Worm (Caenorhabditis elegans) whole organism, L4 larva: ENCODE data around the gene pqbp-1.1.

Experiments used
- D1046.2 ChIP-seq: fragments of 200-800 bp; sonication (Bioruptor generic); IDR thresholded peaks from 2 replicates; pipeline ENCODE4 v1.3.6; 2022; ENCODE audit warnings: missing genetic modification characterization, missing compliant biosample characterization
- F10B5.3 ChIP-seq: sonication (generic microtip); optimal IDR thresholded peaks from 2 replicates; lab custom pipeline; 2016; ENCODE audit warnings: mild to moderate bottlenecking, missing genetic modification characterization, missing compliant biosample characterization
- F37D6.2 ChIP-seq: sonication (generic microtip); optimal IDR thresholded peaks from 2 replicates; lab custom pipeline; 2016; ENCODE audit warnings: mild to moderate bottlenecking, missing genetic modification characterization, missing compliant biosample characterization
- F44E2.7 ChIP-seq: fragments of 200-800 bp; sonication (Bioruptor generic); IDR thresholded peaks from 2 replicates; pipeline ENCODE4 v2.1.2; 2022; ENCODE audit warnings: missing genetic modification characterization, missing compliant biosample characterization
- R02D3.7 ChIP-seq: fragments of 150-350 bp; sonication (generic microtip); optimal IDR thresholded peaks from 3 replicates; lab custom pipeline; 2014; ENCODE audit warnings: missing biosample characterization, missing genetic modification characterization
- Y105C5A.15 ChIP-seq: fragments of 200-800 bp; sonication (Bioruptor generic); IDR thresholded peaks from 2 replicates; pipeline ENCODE4 v1.3.6; 2022; ENCODE audit warnings: missing genetic modification characterization, missing compliant biosample characterization
- ZK337.2 ChIP-seq: fragments of 200-800 bp; sonication (Bioruptor generic); IDR thresholded peaks from 2 replicates; pipeline ENCODE4 v1.3.6; 2022; ENCODE audit warnings: missing genetic modification reagents, missing genetic modification characterization, missing compliant biosample characterization
- arid-1 ChIP-seq: fragments of 200-800 bp; sonication (Bioruptor generic); conservative IDR thresholded peaks from 2 replicates; pipeline ENCODE4 v1.3.6; 2022; ENCODE audit warnings: missing genetic modification reagents, missing genetic modification characterization, missing compliant biosample characterization
- attf-4 ChIP-seq: sonication (generic microtip); optimal IDR thresholded peaks from 3 replicates; lab custom pipeline; 2017; ENCODE audit warnings: missing biosample characterization, missing genetic modification characterization
- ceh-32 ChIP-seq: sonication (generic microtip); optimal IDR thresholded peaks from 2 replicates; lab custom pipeline; 2016; ENCODE audit warnings: mild to moderate bottlenecking, missing genetic modification characterization, missing compliant biosample characterization; ENCODE audit not compliant: poor library complexity
- ceh-62 ChIP-seq: sonication (generic microtip); optimal IDR thresholded peaks from 2 replicates; lab custom pipeline; 2017; ENCODE audit warnings: missing biosample characterization, missing genetic modification characterization
- ceh-82 ChIP-seq: sonication (generic microtip); optimal IDR thresholded peaks from 2 replicates; lab custom pipeline; 2017; ENCODE audit warnings: missing biosample characterization, missing genetic modification characterization
- daf-19 ChIP-seq: fragments of 200-800 bp; sonication (Bioruptor generic); conservative IDR thresholded peaks from 2 replicates; pipeline ENCODE4 v1.3.6; 2022; ENCODE audit warnings: missing genetic modification characterization, missing compliant biosample characterization
- dmd-6 ChIP-seq: fragments of 200-800 bp; sonication (Bioruptor generic); IDR thresholded peaks from 2 replicates; pipeline ENCODE4 v1.3.6; 2022; ENCODE audit warnings: missing genetic modification reagents, missing genetic modification characterization, missing compliant biosample characterization
- dpl-1 ChIP-seq: fragments of 150-350 bp; optimal IDR thresholded peaks from 2 replicates; lab custom pipeline; 2014; ENCODE audit warnings: missing biosample characterization, missing genetic modification reagents, missing genetic modification characterization
- dve-1 ChIP-seq: sonication (generic microtip); optimal IDR thresholded peaks from 2 replicates; lab custom pipeline; 2017; ENCODE audit warnings: antibody characterized with exemption, mild to moderate bottlenecking, missing genetic modification characterization, missing compliant biosample characterization; ENCODE audit not compliant: insufficient read depth
- egl-43 ChIP-seq: fragments of 200-800 bp; sonication (Bioruptor generic); IDR thresholded peaks from 2 replicates; pipeline ENCODE4 v1.3.6; 2022; ENCODE audit warnings: missing genetic modification reagents, missing genetic modification characterization, missing compliant biosample characterization
- fkh-10 ChIP-seq: fragments of 150-350 bp; optimal IDR thresholded peaks from 2 replicates; lab custom pipeline; 2014; ENCODE audit warnings: missing biosample characterization, missing genetic modification reagents, missing genetic modification characterization
- hlh-30 ChIP-seq: sonication (generic microtip); optimal IDR thresholded peaks from 2 replicates; lab custom pipeline; 2017; ENCODE audit warnings: antibody characterized with exemption, mild to moderate bottlenecking, missing genetic modification characterization, missing compliant biosample characterization; ENCODE audit not compliant: insufficient read depth
- hmg-1.1 ChIP-seq: fragments of 200-800 bp; sonication (Bioruptor generic); IDR thresholded peaks from 2 replicates; pipeline ENCODE4 v1.3.6; 2022; ENCODE audit warnings: missing genetic modification reagents, missing genetic modification characterization, missing compliant biosample characterization
- lim-7 ChIP-seq: fragments of 200-800 bp; sonication (Bioruptor generic); IDR thresholded peaks from 2 replicates; pipeline ENCODE4 v1.3.6; 2022; ENCODE audit warnings: missing genetic modification characterization, missing compliant biosample characterization
- lin-29 ChIP-seq: fragments of 200-800 bp; sonication (Bioruptor generic); IDR thresholded peaks from 2 replicates; pipeline ENCODE4 v1.3.6; 2022; ENCODE audit warnings: missing genetic modification reagents, missing genetic modification characterization, missing compliant biosample characterization
- lin-38 ChIP-seq: fragments of 200-800 bp; sonication (Bioruptor generic); IDR thresholded peaks from 2 replicates; pipeline ENCODE4 v1.3.6; 2022; ENCODE audit warnings: missing genetic modification reagents, missing genetic modification characterization, missing compliant biosample characterization
- lir-3 ChIP-seq: sonication (generic microtip); optimal IDR thresholded peaks from 2 replicates; lab custom pipeline; 2016; ENCODE audit warnings: mild to moderate bottlenecking, missing genetic modification characterization, missing compliant biosample characterization
- madf-9 ChIP-seq: fragments of 200-800 bp; sonication (Bioruptor generic); conservative IDR thresholded peaks from 2 replicates; pipeline ENCODE4 v1.3.6; 2022; ENCODE audit warnings: missing genetic modification reagents, missing genetic modification characterization, missing compliant biosample characterization
- mdl-1 ChIP-seq, 2 experiments: fragments of 150-350 bp in 1 of 2; sonication (generic microtip) in 1 of 2; optimal IDR thresholded peaks; 2 replicates each; lab custom pipeline; 2014 to 2017; ENCODE audit warnings: missing biosample characterization in 2 of 2, missing genetic modification characterization in 2 of 2
- mep-1 ChIP-seq: fragments of 150-350 bp; sonication (generic microtip); optimal IDR thresholded peaks from 3 replicates; lab custom pipeline; 2014; ENCODE audit warnings: missing biosample characterization, missing genetic modification characterization
- mes-2 ChIP-seq: sonication (generic microtip); optimal IDR thresholded peaks from 2 replicates; lab custom pipeline; 2016; ENCODE audit warnings: missing genotype, mild to moderate bottlenecking, missing genetic modification characterization, missing compliant biosample characterization; ENCODE audit not compliant: poor library complexity, severe bottlenecking
- mxl-2 ChIP-seq: fragments of 200-800 bp; sonication (Bioruptor generic); conservative IDR thresholded peaks from 2 replicates; pipeline ENCODE4 v1.3.6; 2022; ENCODE audit warnings: missing genetic modification reagents, missing genetic modification characterization, missing compliant biosample characterization
- mxl-3 ChIP-seq: fragments of 200-800 bp; sonication (Bioruptor generic); optimal IDR thresholded peaks from 2 replicates; lab custom pipeline; 2018; ENCODE audit warnings: mild to moderate bottlenecking, missing genetic modification characterization, missing compliant biosample characterization
- nhr-10 ChIP-seq: fragments of 150-350 bp; optimal IDR thresholded peaks from 2 replicates; lab custom pipeline; 2014; ENCODE audit warnings: missing biosample characterization, missing genetic modification characterization
- nhr-102 ChIP-seq: sonication (generic microtip); optimal IDR thresholded peaks from 2 replicates; lab custom pipeline; 2016; ENCODE audit warnings: mild to moderate bottlenecking, missing genetic modification characterization, moderate library complexity, missing compliant biosample characterization
- nhr-11 ChIP-seq: fragments of 150-350 bp; optimal IDR thresholded peaks from 2 replicates; lab custom pipeline; 2014; ENCODE audit warnings: missing biosample characterization, missing genetic modification characterization
- nhr-25 ChIP-seq: sonication (generic microtip); optimal IDR thresholded peaks from 2 replicates; lab custom pipeline; 2017; ENCODE audit warnings: missing genetic modification characterization, mild to moderate bottlenecking, missing compliant biosample characterization, antibody characterized with exemption, moderate library complexity, borderline replicate concordance; ENCODE audit not compliant: insufficient read depth
- nhr-28 ChIP-seq: fragments of 150-350 bp; optimal IDR thresholded peaks from 2 replicates; lab custom pipeline; 2014; ENCODE audit warnings: missing biosample characterization, missing genetic modification characterization
- nhr-41 ChIP-seq: fragments of 200-800 bp; sonication (Bioruptor generic); IDR thresholded peaks from 2 replicates; pipeline ENCODE4 v1.3.6; 2022; ENCODE audit warnings: missing genetic modification reagents, missing genetic modification characterization, missing compliant biosample characterization
- nhr-48 ChIP-seq: sonication (generic microtip); optimal IDR thresholded peaks from 2 replicates; lab custom pipeline; 2016; ENCODE audit warnings: mild to moderate bottlenecking, missing genetic modification characterization, missing compliant biosample characterization
- pha-4 ChIP-seq, 2 experiments: fragments of 150-350 bp in 1 of 2; fragments of 200-800 bp in 1 of 2; sonication (Bioruptor generic) in 1 of 2; IDR thresholded peaks in 1 of 2; optimal IDR thresholded peaks in 1 of 2; 2 replicates each; pipeline versions ENCODE4 v1.3.6 to Lab custom; 2014 to 2022; ENCODE audit warnings: missing genetic modification characterization in 2 of 2, missing genetic modification reagents in 2 of 2, missing biosample characterization in 1 of 2, missing compliant biosample characterization in 1 of 2
- pqm-1 ChIP-seq: sonication (generic microtip); optimal IDR thresholded peaks from 2 replicates; lab custom pipeline; 2017; ENCODE audit warnings: missing biosample characterization, missing genetic modification characterization
- sdz-12 ChIP-seq: fragments of 200-800 bp; sonication (Bioruptor generic); optimal IDR thresholded peaks from 2 replicates; lab custom pipeline; 2018; ENCODE audit warnings: mild to moderate bottlenecking, missing genetic modification characterization, missing compliant biosample characterization
- set-16 ChIP-seq: fragments of 200-800 bp; sonication (Bioruptor generic); IDR thresholded peaks from 2 replicates; pipeline ENCODE4 v1.3.6; 2022; ENCODE audit warnings: missing genetic modification reagents, missing genetic modification characterization, missing compliant biosample characterization
- snpc-4 ChIP-seq: fragments of 150-350 bp; optimal IDR thresholded peaks from 2 replicates; lab custom pipeline; 2014; ENCODE audit warnings: missing biosample characterization, missing genetic modification characterization
- spr-1 ChIP-seq: sonication (generic microtip); optimal IDR thresholded peaks from 2 replicates; lab custom pipeline; 2016; ENCODE audit warnings: mild to moderate bottlenecking, missing genetic modification characterization, missing compliant biosample characterization
- tag-97 ChIP-seq: fragments of 200-800 bp; sonication (Bioruptor generic); IDR thresholded peaks from 2 replicates; pipeline ENCODE4 v1.3.6; 2022; ENCODE audit warnings: missing genetic modification characterization, missing compliant biosample characterization
- tra-1 ChIP-seq: fragments of 200-800 bp; sonication (Bioruptor generic); IDR thresholded peaks from 2 replicates; pipeline ENCODE4 v1.3.6; 2022; ENCODE audit warnings: missing genetic modification reagents, missing genetic modification characterization, missing compliant biosample characterization
- vab-7 ChIP-seq: fragments of 200-800 bp; sonication (Bioruptor generic); IDR thresholded peaks from 2 replicates; pipeline ENCODE4 v1.3.6; 2022; ENCODE audit warnings: missing genetic modification reagents, missing genetic modification characterization, missing compliant biosample characterization
- zag-1 ChIP-seq: fragments of 150-350 bp; optimal IDR thresholded peaks from 2 replicates; lab custom pipeline; 2014; ENCODE audit warnings: missing biosample characterization, missing genetic modification characterization
- zfp-2 ChIP-seq: sonication (generic microtip); optimal IDR thresholded peaks from 2 replicates; lab custom pipeline; 2016; ENCODE audit warnings: mild to moderate bottlenecking, missing genetic modification characterization, missing compliant biosample characterization
- zip-11 ChIP-seq: fragments of 200-800 bp; sonication (Bioruptor generic); IDR thresholded peaks from 2 replicates; pipeline ENCODE4 v1.3.6; 2022; ENCODE audit warnings: missing genetic modification characterization, missing compliant biosample characterization
- zip-2 ChIP-seq: fragments of 150-350 bp; optimal IDR thresholded peaks from 2 replicates; lab custom pipeline; 2014; ENCODE audit warnings: missing biosample characterization, missing genetic modification characterization
- ztf-7 ChIP-seq: fragments of 150-350 bp; optimal IDR thresholded peaks from 2 replicates; lab custom pipeline; 2014; ENCODE audit warnings: missing biosample characterization, missing genetic modification characterization

The pqbp-1.1 gene

ce11 chrIV:261607-262006 lies at the start of gene pqbp-1.1:
Gene pqbp-1.1 (minus strand): TSS chrIV:261683.
- TF ChIP-seq set-16 (no peak), dmd-6 (GFP tag; lab: Robert Waterston, UW) (no peak), dve-1 (tag; lab: Kevin White, UChicago) (peak; percentile 50), mdl-1 (tag; optimal IDR thresholded peaks at IDR 0.05; lab: Kevin White, UChicago) (no peak), egl-43 (GFP tag; lab: Robert Waterston, UW) (no peak), nhr-102 (tag; lab: Kevin White, UChicago) (no peak), snpc-4 (tag; lab: Kevin White, UChicago) (no peak), tra-1 (GFP tag; lab: Robert Waterston, UW) (no peak), F10B5.3 (tag; lab: Kevin White, UChicago) (no peak), dpl-1 (GFP tag; lab: Kevin White, UChicago) (peak; percentile 90), tag-97 (GFP tag; lab: Robert Waterston, UW) (no peak), pqm-1 (no peak), ZK337.2 (no peak), D1046.2 (GFP tag; lab: Robert Waterston, UW) (no peak), nhr-11 (tag; lab: Kevin White, UChicago) (no peak), zip-2 (no peak), nhr-41 (GFP tag; lab: Robert Waterston, UW) (no peak), pha-4 (GFP tag; IDR thresholded peaks at IDR 0.05; lab: Robert Waterston, UW) (no peak), pha-4 (tag; optimal IDR thresholded peaks at IDR 0.05; lab: Kevin White, UChicago) (no peak), ceh-62 (tag; lab: Kevin White, UChicago) (no peak), nhr-25 (tag; lab: Kevin White, UChicago) (peak; percentile 5), ceh-32 (no peak), mxl-2 (GFP tag; lab: Robert Waterston, UW) (no peak), Y105C5A.15 (no peak), ztf-7 (tag; lab: Kevin White, UChicago) (no peak), R02D3.7 (no peak), ceh-82 (no peak), zfp-2 (tag; lab: Kevin White, UChicago) (no peak), hmg-1.1 (GFP tag; lab: Robert Waterston, UW) (0 out of 2 replicates have a peak, but pooled peaks have one; percentile 26), lim-7 (GFP tag; lab: Robert Waterston, UW) (no peak), attf-4 (no peak), nhr-48 (no peak), mxl-3 (GFP tag; lab: Kevin White, UChicago) (no peak), F44E2.7 (GFP tag; lab: Robert Waterston, UW) (no peak), madf-9 (no peak), nhr-10 (tag; lab: Kevin White, UChicago) (no peak), mep-1 (tag; lab: Kevin White, UChicago) (peak; percentile 79), spr-1 (tag; lab: Kevin White, UChicago) (no peak), nhr-28 (tag; lab: Kevin White, UChicago) (peak; percentile 36), F37D6.2 (no peak), mes-2 (peak; percentile 49), vab-7 (no peak), daf-19 (GFP tag; lab: Robert Waterston, UW) (no peak), hlh-30 (peak; percentile 47), lin-38 (GFP tag; lab: Robert Waterston, UW) (peak; percentile 94), zag-1 (tag; lab: Kevin White, UChicago) (no peak), arid-1 (GFP tag; lab: Robert Waterston, UW) (no peak), fkh-10 (GFP tag; lab: Kevin White, UChicago) (peak; percentile 13), lin-29 (GFP tag; lab: Robert Waterston, UW) (no peak), sdz-12 (GFP tag; lab: Kevin White, UChicago) (no peak), lir-3 (tag; lab: Kevin White, UChicago) (no peak), zip-11 (GFP tag; lab: Robert Waterston, UW) (no peak)
